Fruit fly (Drosophila melanogaster) whole organism, embryonic: Measurements from ENCODE around the gene Hem.

Source experiments
- CG15073 ChIP-seq: fragments of 200-800 bp; sonication (Bioruptor generic); optimal IDR thresholded peaks from 2 replicates; lab custom pipeline; 2016; ENCODE audit warnings: missing biosample characterization, missing genetic modification characterization
- CG16779 ChIP-seq: fragments of 200-800 bp; sonication (Bioruptor generic); IDR thresholded peaks from 2 replicates; pipeline ENCODE4 v1.3.6; 2022; ENCODE audit warnings: missing biosample characterization, missing genetic modification characterization
- Fer2 ChIP-seq: fragments of 200-800 bp; sonication (Bioruptor generic); optimal IDR thresholded peaks from 2 replicates; lab custom pipeline; 2018; ENCODE audit warnings: missing biosample characterization, mild to moderate bottlenecking, missing genetic modification characterization, moderate library complexity
- Hr39 ChIP-seq: fragments of >200 bp; optimal IDR thresholded peaks from 2 replicates; lab custom pipeline; 2017

DNA sequence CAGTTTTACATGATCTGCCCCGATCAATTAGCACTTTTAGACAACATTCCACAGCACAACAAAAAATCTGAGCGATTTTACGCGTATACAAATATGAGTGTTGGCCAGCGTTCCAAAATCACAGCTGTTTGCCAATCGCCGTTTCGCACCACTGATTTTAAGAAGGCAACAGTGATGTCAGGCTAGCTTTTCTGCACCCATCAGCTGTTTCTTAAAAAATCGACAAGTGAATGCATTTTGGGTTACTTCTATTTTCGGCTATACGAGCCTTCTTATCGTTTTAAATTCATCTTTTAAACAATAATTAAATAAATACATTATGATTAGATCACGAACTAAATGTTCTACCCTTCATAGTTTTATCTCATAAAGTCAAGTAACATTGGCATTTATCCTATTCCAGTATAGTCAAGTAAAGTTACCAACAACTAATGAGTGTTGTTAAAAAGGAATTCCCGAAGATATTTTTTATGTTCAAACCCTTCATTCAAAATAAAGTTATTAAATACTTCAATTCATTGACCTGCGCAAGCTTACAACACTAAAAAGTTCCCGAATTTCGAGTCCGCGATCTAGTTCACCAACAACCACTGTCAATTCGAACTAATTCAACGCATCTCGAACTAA, 25.1 kb downstream of the Hem start, which contains the start of the genes Rich and Ddx1:
- TF ChIP-seq CG16779 (GFP tag; lab: Robert Waterston, UW) (no peak), Fer2 (tag; lab: Kevin White, UChicago) (no peak), CG15073 (GFP tag; lab: Kevin White, UChicago) (no peak), Hr39 (lab: Kevin White, UChicago) (no peak)
